Worm (Caenorhabditis elegans) whole organism, L1 larva: ENCODE measurements around the gene R13A5.15.

Experiments used
- C16A3.4 ChIP-seq: fragments of 150-350 bp; optimal IDR thresholded peaks from 2 replicates; lab custom pipeline; 2014; ENCODE audit warnings: missing biosample characterization, missing genetic modification characterization
- ama-1 ChIP-seq: fragments of 150-350 bp; optimal IDR thresholded peaks from 2 replicates; lab custom pipeline; 2014
- dsc-1 ChIP-seq: sonication (generic microtip); optimal IDR thresholded peaks from 2 replicates; lab custom pipeline; 2016; ENCODE audit warnings: mild to moderate bottlenecking, missing genetic modification characterization, missing compliant biosample characterization
- egl-27 ChIP-seq, 2 experiments: fragments of 150-350 bp in 1 of 2; sonication (generic microtip); optimal IDR thresholded peaks; 3 replicates each; lab custom pipeline; 2017 to 2018; ENCODE audit warnings: missing biosample characterization in 2 of 2, missing genetic modification characterization in 2 of 2, missing genetic modification reagents in 2 of 2
- fos-1 ChIP-seq: fragments of 150-350 bp; optimal IDR thresholded peaks from 2 replicates; lab custom pipeline; 2014; ENCODE audit warnings: missing biosample characterization, missing genetic modification characterization
- lsy-2 ChIP-seq, 2 experiments: fragments of 150-350 bp; optimal IDR thresholded peaks; 2 replicates each; lab custom pipeline; 2014; ENCODE audit warnings: missing biosample characterization in 2 of 2, missing genetic modification characterization in 2 of 2
- nhr-19 ChIP-seq: fragments of 200-800 bp; sonication (Bioruptor generic); conservative IDR thresholded peaks from 2 replicates; pipeline ENCODE4 v1.3.6; 2022; ENCODE audit warnings: missing genetic modification characterization, missing compliant biosample characterization
- nhr-28 ChIP-seq: fragments of 150-350 bp; optimal IDR thresholded peaks from 2 replicates; lab custom pipeline; 2014; ENCODE audit warnings: missing biosample characterization, missing genetic modification characterization
- nhr-47 ChIP-seq: sonication (generic microtip); optimal IDR thresholded peaks from 2 replicates; lab custom pipeline; 2016; ENCODE audit warnings: mild to moderate bottlenecking, missing genetic modification characterization, moderate library complexity, missing compliant biosample characterization
- snpc-4 ChIP-seq: fragments of 150-350 bp; optimal IDR thresholded peaks from 2 replicates; lab custom pipeline; 2014; ENCODE audit warnings: missing biosample characterization, missing genetic modification characterization
- zag-1 ChIP-seq: fragments of 150-350 bp; optimal IDR thresholded peaks from 2 replicates; lab custom pipeline; 2014; ENCODE audit warnings: missing biosample characterization, missing genetic modification characterization

ce11 chrIII:7552859-7553258, 35.3 kb downstream of the R13A5.15 start:
- TF ChIP-seq lsy-2 (tag; optimal IDR thresholded peaks at IDR 0.05; lab: Kevin White, UChicago) (peak in 1 of 2 experiments; percentile 27), snpc-4 (no peak), egl-27 (tag; optimal IDR thresholded peaks at IDR 0.05; lab: Kevin White, UChicago) (no peak), zag-1 (no peak), fos-1 (tag; lab: Kevin White, UChicago) (no peak), nhr-47 (tag; lab: Kevin White, UChicago) (no peak), ama-1 (lab: Kevin White, UChicago) (no peak), dsc-1 (no peak), nhr-28 (tag; lab: Kevin White, UChicago) (no peak), nhr-19 (GFP tag; lab: Robert Waterston, UW) (no peak), C16A3.4 (no peak)
